Worm (Caenorhabditis elegans) whole organism, L1 larva: ENCODE measurements around the gene Y73C8C.12.

ENCODE experiments used
- C34B4.2 ChIP-seq: sonication (generic microtip); optimal IDR thresholded peaks from 2 replicates; lab custom pipeline; 2017; ENCODE audit warnings: mild to moderate bottlenecking, missing genetic modification characterization, missing compliant biosample characterization
- ama-1 ChIP-seq: fragments of 150-350 bp; optimal IDR thresholded peaks from 2 replicates; lab custom pipeline; 2014
- ceh-82 ChIP-seq, 3 experiments: fragments of 150-350 bp in 1 of 3; sonication (generic microtip) in 2 of 3; optimal IDR thresholded peaks; 2 replicates each; lab custom pipeline; 2014 to 2017; ENCODE audit warnings: missing biosample characterization in 3 of 3, missing genetic modification characterization in 3 of 3
- ces-1 ChIP-seq: fragments of 150-350 bp; optimal IDR thresholded peaks from 2 replicates; lab custom pipeline; 2014; ENCODE audit warnings: missing biosample characterization, missing genetic modification reagents, missing genetic modification characterization
- lin-35 ChIP-seq, 2 experiments: fragments of 150-350 bp; optimal IDR thresholded peaks; 2 replicates each; lab custom pipeline; 2014; ENCODE audit warnings: missing biosample characterization in 2 of 2, missing genetic modification characterization in 2 of 2, missing genetic modification reagents in 2 of 2
- nhr-11 ChIP-seq: fragments of 150-350 bp; optimal IDR thresholded peaks from 2 replicates; lab custom pipeline; 2014; ENCODE audit warnings: missing biosample characterization, missing genetic modification characterization
- sup-37 ChIP-seq: fragments of 200-800 bp; sonication (Bioruptor generic); optimal IDR thresholded peaks from 2 replicates; lab custom pipeline; 2018; ENCODE audit warnings: mild to moderate bottlenecking, missing genetic modification characterization, missing compliant biosample characterization
- unc-62 ChIP-seq: fragments of 150-350 bp; optimal IDR thresholded peaks from 2 replicates; lab custom pipeline; 2014; ENCODE audit warnings: missing biosample characterization, missing genetic modification reagents, missing genetic modification characterization
- unc-98 ChIP-seq: fragments of 200-800 bp; sonication (Bioruptor generic); IDR thresholded peaks from 2 replicates; pipeline ENCODE4 v1.3.6; 2022; ENCODE audit warnings: missing genetic modification characterization, missing compliant biosample characterization
- zip-4 ChIP-seq: fragments of 200-800 bp; sonication (Bioruptor generic); optimal IDR thresholded peaks from 2 replicates; lab custom pipeline; 2018; ENCODE audit warnings: mild to moderate bottlenecking, missing genetic modification characterization, moderate library complexity, missing compliant biosample characterization

DNA sequence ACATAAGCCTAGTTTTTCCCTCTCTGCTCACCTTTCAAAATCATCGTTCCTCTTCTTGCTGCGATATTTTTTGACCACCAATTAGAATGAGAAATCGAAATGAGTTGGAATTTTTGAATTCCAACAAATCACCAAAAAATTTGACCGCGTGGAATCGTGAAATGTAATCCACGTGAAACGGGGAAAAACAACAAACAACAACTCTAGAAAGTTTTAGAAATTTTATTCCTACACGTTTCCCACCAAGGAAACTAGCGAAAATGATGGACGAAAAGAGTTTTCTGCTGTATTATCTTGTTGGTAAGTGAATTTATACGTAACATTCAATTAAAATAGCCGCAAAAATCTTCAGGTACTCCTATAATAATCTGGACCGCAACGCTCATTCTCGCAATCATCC is 13.5 kb downstream of the Y73C8C.12 start, which contains the start of the genes irld-3 and F02C9.1:
- no peak for TF ChIP-seq zip-4
- TF ChIP-seq ama-1 (lab: Kevin White, UChicago): no peak
- TF ChIP-seq sup-37 (GFP tag; lab: Kevin White, UChicago): no peak
- TF ChIP-seq nhr-11 (tag; lab: Kevin White, UChicago): no peak
- no peak for TF ChIP-seq C34B4.2
- no peak for TF ChIP-seq unc-62 (GFP tag; lab: Kevin White, UChicago)
- no peak for TF ChIP-seq ceh-82 (tag; optimal IDR thresholded peaks at IDR 0.05; lab: Kevin White, UChicago)
- TF ChIP-seq lin-35 (GFP tag; optimal IDR thresholded peaks at IDR 0.05; lab: Kevin White, UChicago): no peak
- no peak for TF ChIP-seq ces-1 (GFP tag; lab: Kevin White, UChicago)
- TF ChIP-seq unc-98 (GFP tag; lab: Robert Waterston, UW): no peak
